Worm (Caenorhabditis elegans) whole organism, L4 larva: ENCODE data around the gene C44C10.12.

ENCODE experiments used
- F26F4.8 ChIP-seq: fragments of 200-800 bp; sonication (Bioruptor generic); conservative IDR thresholded peaks from 2 replicates; pipeline ENCODE4 v1.3.6; 2022; ENCODE audit warnings: missing genetic modification characterization, missing compliant biosample characterization
- F37D6.2 ChIP-seq: sonication (generic microtip); optimal IDR thresholded peaks from 2 replicates; lab custom pipeline; 2016; ENCODE audit warnings: mild to moderate bottlenecking, missing genetic modification characterization, missing compliant biosample characterization
- F49E8.2 ChIP-seq: sonication (generic microtip); optimal IDR thresholded peaks from 2 replicates; lab custom pipeline; 2016; ENCODE audit warnings: missing compliant biosample characterization, mild to moderate bottlenecking, missing genetic modification characterization, borderline replicate concordance
- R02D3.7 ChIP-seq: fragments of 150-350 bp; sonication (generic microtip); optimal IDR thresholded peaks from 3 replicates; lab custom pipeline; 2014; ENCODE audit warnings: missing biosample characterization, missing genetic modification characterization
- T20F7.1 ChIP-seq: fragments of 200-800 bp; sonication (Bioruptor generic); optimal IDR thresholded peaks from 2 replicates; lab custom pipeline; 2018; ENCODE audit warnings: mild to moderate bottlenecking, missing genetic modification characterization, missing compliant biosample characterization
- Y48G9A.11 ChIP-seq: fragments of 200-800 bp; sonication (Bioruptor generic); IDR thresholded peaks from 2 replicates; pipeline ENCODE4 v1.3.6; 2022; ENCODE audit warnings: missing genetic modification reagents, missing genetic modification characterization, missing compliant biosample characterization
- Y5F2A.4 ChIP-seq: fragments of 200-800 bp; sonication (Bioruptor generic); optimal IDR thresholded peaks from 2 replicates; lab custom pipeline; 2018; ENCODE audit warnings: mild to moderate bottlenecking, missing genetic modification characterization, missing compliant biosample characterization
- ZK337.2 ChIP-seq: fragments of 200-800 bp; sonication (Bioruptor generic); IDR thresholded peaks from 2 replicates; pipeline ENCODE4 v1.3.6; 2022; ENCODE audit warnings: missing genetic modification reagents, missing genetic modification characterization, missing compliant biosample characterization
- attf-4 ChIP-seq: sonication (generic microtip); optimal IDR thresholded peaks from 3 replicates; lab custom pipeline; 2017; ENCODE audit warnings: missing biosample characterization, missing genetic modification characterization
- ceh-62 ChIP-seq: sonication (generic microtip); optimal IDR thresholded peaks from 2 replicates; lab custom pipeline; 2017; ENCODE audit warnings: missing biosample characterization, missing genetic modification characterization
- ces-1 ChIP-seq: fragments of 150-350 bp; sonication (generic microtip); optimal IDR thresholded peaks from 4 replicates; lab custom pipeline; 2014; ENCODE audit warnings: missing biosample characterization, missing genetic modification reagents, missing genetic modification characterization
- daf-16 ChIP-seq, 3 experiments: sonication (generic microtip); optimal IDR thresholded peaks; 2 replicates each; lab custom pipeline; 2016 to 2017; ENCODE audit warnings: missing genetic modification characterization in 3 of 3, missing genetic modification reagents in 3 of 3, mild to moderate bottlenecking in 2 of 3, missing compliant biosample characterization in 2 of 3, missing biosample characterization in 1 of 3, moderate library complexity in 1 of 3
- dmd-9 ChIP-seq: fragments of 200-800 bp; sonication (Bioruptor generic); IDR thresholded peaks from 2 replicates; pipeline ENCODE4 v1.3.6; 2022; ENCODE audit warnings: missing genetic modification reagents, missing genetic modification characterization, missing compliant biosample characterization
- dpl-1 ChIP-seq: fragments of 150-350 bp; optimal IDR thresholded peaks from 2 replicates; lab custom pipeline; 2014; ENCODE audit warnings: missing biosample characterization, missing genetic modification reagents, missing genetic modification characterization
- dve-1 ChIP-seq: sonication (generic microtip); optimal IDR thresholded peaks from 2 replicates; lab custom pipeline; 2017; ENCODE audit warnings: antibody characterized with exemption, mild to moderate bottlenecking, missing genetic modification characterization, missing compliant biosample characterization; ENCODE audit not compliant: insufficient read depth
- egl-27 ChIP-seq: sonication (generic microtip); optimal IDR thresholded peaks from 3 replicates; lab custom pipeline; 2017; ENCODE audit warnings: missing biosample characterization, missing genetic modification reagents, missing genetic modification characterization
- egl-43 ChIP-seq: fragments of 200-800 bp; sonication (Bioruptor generic); IDR thresholded peaks from 2 replicates; pipeline ENCODE4 v1.3.6; 2022; ENCODE audit warnings: missing genetic modification reagents, missing genetic modification characterization, missing compliant biosample characterization
- fkh-10 ChIP-seq: fragments of 150-350 bp; optimal IDR thresholded peaks from 2 replicates; lab custom pipeline; 2014; ENCODE audit warnings: missing biosample characterization, missing genetic modification reagents, missing genetic modification characterization
- hif-1 ChIP-seq, 2 experiments: sonication (generic microtip); optimal IDR thresholded peaks; 2 replicates each; lab custom pipeline; 2016 to 2017; ENCODE audit warnings: missing compliant biosample characterization in 2 of 2, missing genetic modification characterization in 2 of 2, missing genetic modification reagents in 2 of 2, missing genotype in 2 of 2, mild to moderate bottlenecking in 1 of 2
- hlh-11 ChIP-seq: fragments of 200-800 bp; sonication (Bioruptor generic); optimal IDR thresholded peaks from 2 replicates; lab custom pipeline; 2018; ENCODE audit warnings: mild to moderate bottlenecking, missing genetic modification characterization, missing compliant biosample characterization
- jun-1 ChIP-seq: fragments of 150-350 bp; optimal IDR thresholded peaks from 2 replicates; lab custom pipeline; 2014; ENCODE audit warnings: missing biosample characterization, missing genetic modification reagents, missing genetic modification characterization
- lin-39 ChIP-seq: fragments of 150-350 bp; optimal IDR thresholded peaks from 2 replicates; lab custom pipeline; 2014; ENCODE audit warnings: missing biosample characterization, missing genetic modification reagents, missing genetic modification characterization
- lir-3 ChIP-seq: sonication (generic microtip); optimal IDR thresholded peaks from 2 replicates; lab custom pipeline; 2016; ENCODE audit warnings: mild to moderate bottlenecking, missing genetic modification characterization, missing compliant biosample characterization
- lsy-2 ChIP-seq, 2 experiments: fragments of 150-350 bp in 1 of 2; sonication (generic microtip) in 1 of 2; optimal IDR thresholded peaks; 2 replicates each; lab custom pipeline; 2014 to 2017; ENCODE audit warnings: missing biosample characterization in 2 of 2, missing genetic modification characterization in 2 of 2
- madf-9 ChIP-seq: fragments of 200-800 bp; sonication (Bioruptor generic); conservative IDR thresholded peaks from 2 replicates; pipeline ENCODE4 v1.3.6; 2022; ENCODE audit warnings: missing genetic modification reagents, missing genetic modification characterization, missing compliant biosample characterization
- mdl-1 ChIP-seq, 2 experiments: fragments of 150-350 bp in 1 of 2; sonication (generic microtip) in 1 of 2; optimal IDR thresholded peaks; 2 replicates each; lab custom pipeline; 2014 to 2017; ENCODE audit warnings: missing biosample characterization in 2 of 2, missing genetic modification characterization in 2 of 2
- mep-1 ChIP-seq: fragments of 150-350 bp; sonication (generic microtip); optimal IDR thresholded peaks from 3 replicates; lab custom pipeline; 2014; ENCODE audit warnings: missing biosample characterization, missing genetic modification characterization
- nhr-111 ChIP-seq: fragments of 200-800 bp; sonication (Bioruptor generic); optimal IDR thresholded peaks from 2 replicates; lab custom pipeline; 2018; ENCODE audit warnings: mild to moderate bottlenecking, missing genetic modification characterization, missing compliant biosample characterization
- nhr-25 ChIP-seq: sonication (generic microtip); optimal IDR thresholded peaks from 2 replicates; lab custom pipeline; 2017; ENCODE audit warnings: missing genetic modification characterization, mild to moderate bottlenecking, missing compliant biosample characterization, antibody characterized with exemption, moderate library complexity, borderline replicate concordance; ENCODE audit not compliant: insufficient read depth
- nhr-28 ChIP-seq: fragments of 150-350 bp; optimal IDR thresholded peaks from 2 replicates; lab custom pipeline; 2014; ENCODE audit warnings: missing biosample characterization, missing genetic modification characterization
- nhr-76 ChIP-seq: fragments of 150-350 bp; optimal IDR thresholded peaks from 2 replicates; lab custom pipeline; 2014; ENCODE audit warnings: missing biosample characterization, missing genetic modification characterization
- nhr-77 ChIP-seq: fragments of 150-350 bp; optimal IDR thresholded peaks from 2 replicates; lab custom pipeline; 2014; ENCODE audit warnings: missing biosample characterization, missing genetic modification characterization
- pha-4 ChIP-seq, 2 experiments: fragments of 150-350 bp in 1 of 2; fragments of 200-800 bp in 1 of 2; sonication (Bioruptor generic) in 1 of 2; IDR thresholded peaks in 1 of 2; optimal IDR thresholded peaks in 1 of 2; 2 replicates each; pipeline versions ENCODE4 v1.3.6 to Lab custom; 2014 to 2022; ENCODE audit warnings: missing genetic modification characterization in 2 of 2, missing genetic modification reagents in 2 of 2, missing biosample characterization in 1 of 2, missing compliant biosample characterization in 1 of 2
- php-3 ChIP-seq: fragments of 200-800 bp; sonication (Bioruptor generic); IDR thresholded peaks from 2 replicates; pipeline ENCODE4 v1.3.6; 2022; ENCODE audit warnings: missing genetic modification reagents, missing genetic modification characterization, missing compliant biosample characterization
- pqm-1 ChIP-seq: sonication (generic microtip); optimal IDR thresholded peaks from 2 replicates; lab custom pipeline; 2017; ENCODE audit warnings: missing biosample characterization, missing genetic modification characterization
- saeg-2 ChIP-seq: fragments of 200-800 bp; sonication (Bioruptor generic); IDR thresholded peaks from 2 replicates; pipeline ENCODE4 v1.3.6; 2022; ENCODE audit warnings: missing genetic modification reagents, missing genetic modification characterization, missing compliant biosample characterization
- sdz-12 ChIP-seq: fragments of 200-800 bp; sonication (Bioruptor generic); optimal IDR thresholded peaks from 2 replicates; lab custom pipeline; 2018; ENCODE audit warnings: mild to moderate bottlenecking, missing genetic modification characterization, missing compliant biosample characterization
- set-16 ChIP-seq: fragments of 200-800 bp; sonication (Bioruptor generic); IDR thresholded peaks from 2 replicates; pipeline ENCODE4 v1.3.6; 2022; ENCODE audit warnings: missing genetic modification reagents, missing genetic modification characterization, missing compliant biosample characterization
- snpc-1.2 ChIP-seq: fragments of 200-800 bp; sonication (Bioruptor generic); IDR thresholded peaks from 2 replicates; pipeline ENCODE4 v1.3.6; 2022; ENCODE audit warnings: missing genetic modification reagents, missing genetic modification characterization, missing compliant biosample characterization
- spr-1 ChIP-seq: sonication (generic microtip); optimal IDR thresholded peaks from 2 replicates; lab custom pipeline; 2016; ENCODE audit warnings: mild to moderate bottlenecking, missing genetic modification characterization, missing compliant biosample characterization
- spr-3 ChIP-seq: fragments of 200-800 bp; sonication (Bioruptor generic); optimal IDR thresholded peaks from 2 replicates; lab custom pipeline; 2018; ENCODE audit warnings: mild to moderate bottlenecking, missing genetic modification characterization, missing compliant biosample characterization
- unc-130 ChIP-seq: sonication (generic microtip); optimal IDR thresholded peaks from 2 replicates; lab custom pipeline; 2016; ENCODE audit warnings: missing genetic modification reagents, missing genetic modification characterization, missing compliant biosample characterization
- unc-39 ChIP-seq: sonication (generic microtip); optimal IDR thresholded peaks from 2 replicates; lab custom pipeline; 2017; ENCODE audit warnings: missing biosample characterization, missing genetic modification characterization
- unc-62 ChIP-seq, 3 experiments: fragments of 150-350 bp in 1 of 3; sonication (generic microtip); optimal IDR thresholded peaks in 2 of 3; peaks in 1 of 3; 1 replicate in 1 of 3; 2 replicates in 2 of 3; lab custom pipeline; 2014 to 2017; ENCODE audit warnings: missing biosample characterization in 3 of 3, missing genetic modification characterization in 3 of 3, missing genetic modification reagents in 3 of 3, missing genotype in 1 of 3
- vab-7 ChIP-seq: fragments of 200-800 bp; sonication (Bioruptor generic); IDR thresholded peaks from 2 replicates; pipeline ENCODE4 v1.3.6; 2022; ENCODE audit warnings: missing genetic modification reagents, missing genetic modification characterization, missing compliant biosample characterization
- zfp-3 ChIP-seq: fragments of 200-800 bp; sonication (Bioruptor generic); conservative IDR thresholded peaks from 2 replicates; pipeline ENCODE4 v1.3.6; 2022; ENCODE audit warnings: missing genetic modification reagents, missing genetic modification characterization, missing compliant biosample characterization
- ztf-11 ChIP-seq: fragments of 150-350 bp; optimal IDR thresholded peaks from 2 replicates; lab custom pipeline; 2014; ENCODE audit warnings: missing biosample characterization, missing genetic modification characterization
- ztf-7 ChIP-seq: fragments of 150-350 bp; optimal IDR thresholded peaks from 2 replicates; lab custom pipeline; 2014; ENCODE audit warnings: missing biosample characterization, missing genetic modification characterization

The C44C10.12 gene

DNA sequence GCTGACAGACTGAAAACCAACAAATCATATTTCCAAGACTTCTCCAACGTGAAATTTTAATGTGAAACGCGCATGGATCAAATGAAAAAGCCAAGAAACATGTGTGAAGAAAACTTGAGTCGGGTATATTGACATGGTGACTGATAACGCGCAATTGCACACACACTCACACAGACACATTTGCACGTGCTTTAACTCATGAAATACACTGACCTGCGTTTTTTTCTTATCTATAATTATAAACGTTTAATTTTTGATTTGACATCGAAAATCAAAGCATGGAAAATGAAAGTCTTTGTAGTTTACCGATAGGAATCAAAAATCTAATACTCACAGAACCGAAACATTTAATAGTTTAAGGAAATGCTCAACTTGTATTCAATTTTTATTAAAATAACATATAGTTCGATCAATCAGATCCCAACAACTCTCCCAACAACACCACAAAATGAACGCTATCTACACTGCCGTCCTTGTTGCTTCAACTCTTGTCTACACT, 41.9 kb downstream of the C44C10.12 start, which contains the start of gene nspa-9 (continued):
- peak; percentile 86 for TF ChIP-seq dve-1 (tag; lab: Kevin White, UChicago)
- no peak for TF ChIP-seq nhr-25 (tag; lab: Kevin White, UChicago)
- no peak for TF ChIP-seq vab-7
- no peak for TF ChIP-seq egl-43 (GFP tag; lab: Robert Waterston, UW)
- peak; percentile 83 for TF ChIP-seq hlh-11 (tag; lab: Kevin White, UChicago)
- no peak for TF ChIP-seq snpc-1.2 (GFP tag; lab: Robert Waterston, UW)
- TF ChIP-seq nhr-77 (tag; lab: Kevin White, UChicago), result peak; percentile 82
- no peak for TF ChIP-seq pha-4 (GFP tag; IDR thresholded peaks at IDR 0.05; lab: Robert Waterston, UW)
- TF ChIP-seq pha-4 (tag; optimal IDR thresholded peaks at IDR 0.05; lab: Kevin White, UChicago), result no peak
- peak; percentile 5 for TF ChIP-seq T20F7.1 (GFP tag; lab: Kevin White, UChicago)
- no peak for TF ChIP-seq set-16 (GFP tag; lab: Robert Waterston, UW)
- TF ChIP-seq madf-9, result no peak
- TF ChIP-seq ZK337.2 (GFP tag; lab: Robert Waterston, UW), result no peak
- TF ChIP-seq spr-1, result no peak
- no peak for TF ChIP-seq Y5F2A.4 (GFP tag; lab: Kevin White, UChicago)
- no peak for TF ChIP-seq F37D6.2 (tag; lab: Kevin White, UChicago)
- peak; percentile 15 to 87 for TF ChIP-seq mdl-1 (tag; optimal IDR thresholded peaks at IDR 0.05; lab: Kevin White, UChicago)
- TF ChIP-seq dmd-9, result no peak
- no peak for TF ChIP-seq F49E8.2 (tag; lab: Kevin White, UChicago)
- no peak for TF ChIP-seq ztf-11 (tag; lab: Kevin White, UChicago)
- TF ChIP-seq F26F4.8 (GFP tag; lab: Robert Waterston, UW), result no peak
- TF ChIP-seq nhr-76 (tag; lab: Kevin White, UChicago), result no peak
- no peak for TF ChIP-seq Y48G9A.11 (GFP tag; lab: Robert Waterston, UW)
- no peak for TF ChIP-seq sdz-12
- TF ChIP-seq ces-1 (GFP tag; lab: Kevin White, UChicago), result no peak
- TF ChIP-seq hif-1 (tag; optimal IDR thresholded peaks at IDR 0.05; lab: Kevin White, UChicago), result no peak
- peak; percentile 80 for TF ChIP-seq nhr-28 (tag; lab: Kevin White, UChicago)
- TF ChIP-seq lir-3 (tag; lab: Kevin White, UChicago), result no peak
- peak; percentile 62 for TF ChIP-seq pqm-1 (tag; lab: Kevin White, UChicago)
- no peak for TF ChIP-seq jun-1 (tag; lab: Kevin White, UChicago)
- TF ChIP-seq zfp-3, result no peak
- TF ChIP-seq fkh-10 (GFP tag; lab: Kevin White, UChicago), result no peak
- no peak for TF ChIP-seq dpl-1 (GFP tag; lab: Kevin White, UChicago)
- TF ChIP-seq ztf-7, result no peak
- TF ChIP-seq egl-27 (tag; lab: Kevin White, UChicago), result no peak
- TF ChIP-seq R02D3.7 (tag; lab: Kevin White, UChicago), result no peak
- TF ChIP-seq unc-62 (GFP tag; optimal IDR thresholded peaks at IDR 0.05 in 1 of 2; lab: Kevin White, UChicago), result peak in 1 of 2 experiments; percentile 81
- no peak for TF ChIP-seq unc-62 (tag; optimal IDR thresholded peaks at IDR 0.05; lab: Kevin White, UChicago)
- TF ChIP-seq mep-1 (tag; lab: Kevin White, UChicago), result peak; percentile 25

DNA sequence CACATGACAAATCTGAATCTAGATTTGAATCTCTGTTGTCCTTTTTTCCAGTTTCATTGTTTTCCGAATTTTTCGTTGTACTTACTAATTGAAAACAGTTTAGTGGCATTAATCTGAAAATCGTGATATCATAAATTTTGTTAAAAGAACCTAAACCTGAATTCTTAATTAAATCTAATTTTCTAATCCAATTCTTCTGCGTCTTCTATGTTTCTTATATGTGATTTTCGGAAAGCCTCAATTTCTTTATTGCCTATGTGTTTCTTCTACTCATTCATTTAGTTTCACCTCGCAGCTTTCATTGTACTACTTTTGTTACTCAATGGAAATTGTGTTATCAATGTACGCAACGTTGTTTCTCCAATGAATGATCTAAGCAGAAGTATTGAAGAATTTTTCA, 46.9 kb downstream of the C44C10.12 start:
- no peak for TF ChIP-seq ceh-62 (tag; lab: Kevin White, UChicago)
- no peak for TF ChIP-seq fkh-10 (GFP tag; lab: Kevin White, UChicago)
- no peak for TF ChIP-seq ces-1 (GFP tag; lab: Kevin White, UChicago)
- TF ChIP-seq sdz-12, result no peak
- TF ChIP-seq php-3 (GFP tag; lab: Robert Waterston, UW), result no peak
- no peak for TF ChIP-seq pqm-1 (tag; lab: Kevin White, UChicago)
- no peak for TF ChIP-seq daf-16 (GFP tag; optimal IDR thresholded peaks at IDR 0.05; lab: Kevin White, UChicago)
- TF ChIP-seq daf-16 (tag; optimal IDR thresholded peaks at IDR 0.05; lab: Kevin White, UChicago), result no peak
- TF ChIP-seq spr-3 (GFP tag; lab: Kevin White, UChicago), result no peak
- no peak for TF ChIP-seq vab-7
- no peak for TF ChIP-seq lsy-2 (tag; optimal IDR thresholded peaks at IDR 0.05; lab: Kevin White, UChicago)
- no peak for TF ChIP-seq lin-39 (tag; lab: Kevin White, UChicago)
- TF ChIP-seq unc-39 (tag; lab: Kevin White, UChicago), result no peak
- no peak for TF ChIP-seq nhr-111
- TF ChIP-seq saeg-2 (GFP tag; lab: Robert Waterston, UW), result no peak
- TF ChIP-seq egl-43 (GFP tag; lab: Robert Waterston, UW), result no peak
- no peak for TF ChIP-seq dmd-9
- TF ChIP-seq attf-4 (tag; lab: Kevin White, UChicago), result no peak
- TF ChIP-seq unc-130 (GFP tag; lab: Kevin White, UChicago), result no peak
